Worm (Caenorhabditis elegans) whole organism, L1 larva: ENCODE measurements around the gene Y57G11B.3.
A peak's percentile ranks its signal among the peaks of the same experiment; 100 is the strongest.

ENCODE experiments used
- C16A3.4 ChIP-seq: fragments of 150-350 bp; optimal IDR thresholded peaks from 2 replicates; lab custom pipeline; 2014; ENCODE audit warnings: missing biosample characterization, missing genetic modification characterization
- C34B4.2 ChIP-seq: sonication (generic microtip); optimal IDR thresholded peaks from 2 replicates; lab custom pipeline; 2017; ENCODE audit warnings: mild to moderate bottlenecking, missing genetic modification characterization, missing compliant biosample characterization
- F16B12.6 ChIP-seq: fragments of 150-350 bp; optimal IDR thresholded peaks from 2 replicates; lab custom pipeline; 2014; ENCODE audit warnings: missing biosample characterization, missing genetic modification characterization
- Y116A8C.19 ChIP-seq: sonication (generic microtip); optimal IDR thresholded peaks from 2 replicates; lab custom pipeline; 2016; ENCODE audit warnings: missing compliant biosample characterization, missing genetic modification characterization, borderline replicate concordance
- aha-1 ChIP-seq: fragments of 150-350 bp; optimal IDR thresholded peaks from 2 replicates; lab custom pipeline; 2014; ENCODE audit warnings: missing biosample characterization, missing genetic modification characterization
- alr-1 ChIP-seq: fragments of 200-800 bp; sonication (Bioruptor generic); optimal IDR thresholded peaks from 2 replicates; lab custom pipeline; 2018; ENCODE audit warnings: borderline replicate concordance, mild to moderate bottlenecking, missing genetic modification characterization, missing compliant biosample characterization
- ama-1 ChIP-seq: fragments of 150-350 bp; optimal IDR thresholded peaks from 2 replicates; lab custom pipeline; 2014
- ceh-63 ChIP-seq: fragments of 200-800 bp; sonication (Bioruptor generic); optimal IDR thresholded peaks from 2 replicates; lab custom pipeline; 2018; ENCODE audit warnings: mild to moderate bottlenecking, missing genetic modification characterization, missing compliant biosample characterization
- ceh-8 ChIP-seq: fragments of 200-800 bp; sonication (Bioruptor generic); optimal IDR thresholded peaks from 2 replicates; lab custom pipeline; 2018; ENCODE audit warnings: mild to moderate bottlenecking, missing genetic modification characterization, moderate library complexity, missing compliant biosample characterization
- ceh-82 ChIP-seq, 3 experiments: fragments of 150-350 bp in 1 of 3; sonication (generic microtip) in 2 of 3; optimal IDR thresholded peaks; 2 replicates each; lab custom pipeline; 2014 to 2017; ENCODE audit warnings: missing biosample characterization in 3 of 3, missing genetic modification characterization in 3 of 3
- ceh-90 ChIP-seq: sonication (generic microtip); optimal IDR thresholded peaks from 2 replicates; lab custom pipeline; 2016; ENCODE audit warnings: missing genetic modification characterization, missing compliant biosample characterization
- ces-1 ChIP-seq: fragments of 150-350 bp; optimal IDR thresholded peaks from 2 replicates; lab custom pipeline; 2014; ENCODE audit warnings: missing biosample characterization, missing genetic modification reagents, missing genetic modification characterization
- dpl-1 ChIP-seq, 3 experiments: fragments of 150-350 bp in 2 of 3; sonication (generic microtip) in 1 of 3; optimal IDR thresholded peaks; 2 replicates each; lab custom pipeline; 2014 to 2017; ENCODE audit warnings: missing biosample characterization in 3 of 3, missing genetic modification characterization in 3 of 3, missing genetic modification reagents in 3 of 3
- dsc-1 ChIP-seq: sonication (generic microtip); optimal IDR thresholded peaks from 2 replicates; lab custom pipeline; 2016; ENCODE audit warnings: mild to moderate bottlenecking, missing genetic modification characterization, missing compliant biosample characterization
- elt-3 ChIP-seq, 6 experiments: fragments of 150-350 bp in 1 of 6; sonication (generic microtip); optimal IDR thresholded peaks; 2 replicates each; lab custom pipeline; 2017 to 2018; ENCODE audit warnings: missing biosample characterization in 6 of 6, missing genetic modification characterization in 6 of 6, inconsistent platforms in 1 of 6
- fkh-10 ChIP-seq: sonication (generic microtip); optimal IDR thresholded peaks from 2 replicates; lab custom pipeline; 2017; ENCODE audit warnings: missing biosample characterization, missing genetic modification reagents, missing genetic modification characterization
- fkh-4 ChIP-seq: sonication (generic microtip); optimal IDR thresholded peaks from 2 replicates; lab custom pipeline; 2016; ENCODE audit warnings: missing compliant biosample characterization, missing genetic modification characterization, borderline replicate concordance
- fkh-8 ChIP-seq: sonication (generic microtip); optimal IDR thresholded peaks from 2 replicates; lab custom pipeline; 2016; ENCODE audit warnings: mild to moderate bottlenecking, missing genetic modification characterization, missing compliant biosample characterization
- fos-1 ChIP-seq: fragments of 150-350 bp; optimal IDR thresholded peaks from 2 replicates; lab custom pipeline; 2014; ENCODE audit warnings: missing biosample characterization, missing genetic modification characterization
- grh-1 ChIP-seq: fragments of 200-800 bp; sonication (Bioruptor generic); IDR thresholded peaks from 2 replicates; pipeline ENCODE4 v1.3.6; 2022; ENCODE audit warnings: missing genetic modification reagents, missing genetic modification characterization, missing compliant biosample characterization
- hpl-2 ChIP-seq: fragments of 150-350 bp; optimal IDR thresholded peaks from 2 replicates; lab custom pipeline; 2014; ENCODE audit warnings: missing biosample characterization, missing genetic modification reagents, missing genetic modification characterization
- irx-1 ChIP-seq: sonication (generic microtip); optimal IDR thresholded peaks from 2 replicates; lab custom pipeline; 2016; ENCODE audit warnings: missing genetic modification characterization, missing compliant biosample characterization
- jun-1 ChIP-seq: fragments of 150-350 bp; optimal IDR thresholded peaks from 2 replicates; lab custom pipeline; 2014; ENCODE audit warnings: missing biosample characterization, missing genetic modification reagents, missing genetic modification characterization
- lin-14 ChIP-seq: fragments of 200-800 bp; sonication (Bioruptor generic); optimal IDR thresholded peaks from 2 replicates; lab custom pipeline; 2018; ENCODE audit warnings: mild to moderate bottlenecking, missing genetic modification characterization, moderate library complexity, missing compliant biosample characterization
- lin-35 ChIP-seq, 2 experiments: fragments of 150-350 bp; optimal IDR thresholded peaks; 2 replicates each; lab custom pipeline; 2014; ENCODE audit warnings: missing biosample characterization in 2 of 2, missing genetic modification characterization in 2 of 2, missing genetic modification reagents in 2 of 2
- lin-39 ChIP-seq: fragments of 150-350 bp; optimal IDR thresholded peaks from 2 replicates; lab custom pipeline; 2014; ENCODE audit warnings: missing biosample characterization, missing genetic modification reagents, missing genetic modification characterization
- lir-3 ChIP-seq: sonication (generic microtip); optimal IDR thresholded peaks from 2 replicates; lab custom pipeline; 2016; ENCODE audit warnings: mild to moderate bottlenecking, missing genetic modification characterization, moderate library complexity, missing compliant biosample characterization; ENCODE audit not compliant: poor library complexity
- lsy-2 ChIP-seq, 2 experiments: fragments of 150-350 bp; optimal IDR thresholded peaks; 2 replicates each; lab custom pipeline; 2014; ENCODE audit warnings: missing biosample characterization in 2 of 2, missing genetic modification characterization in 2 of 2
- mdl-1 ChIP-seq, 2 experiments: fragments of 150-350 bp; optimal IDR thresholded peaks; 2 replicates each; lab custom pipeline; 2014 to 2017; ENCODE audit warnings: missing biosample characterization in 2 of 2, missing genetic modification characterization in 2 of 2, inconsistent platforms in 1 of 2
- nhr-11 ChIP-seq: fragments of 150-350 bp; optimal IDR thresholded peaks from 2 replicates; lab custom pipeline; 2014; ENCODE audit warnings: missing biosample characterization, missing genetic modification characterization
- nhr-12 ChIP-seq: sonication (generic microtip); optimal IDR thresholded peaks from 2 replicates; lab custom pipeline; 2017; ENCODE audit warnings: missing biosample characterization, missing genetic modification characterization
- nhr-19 ChIP-seq: fragments of 200-800 bp; sonication (Bioruptor generic); conservative IDR thresholded peaks from 2 replicates; pipeline ENCODE4 v1.3.6; 2022; ENCODE audit warnings: missing genetic modification characterization, missing compliant biosample characterization
- nhr-71 ChIP-seq: sonication (generic microtip); optimal IDR thresholded peaks from 2 replicates; lab custom pipeline; 2016; ENCODE audit warnings: mild to moderate bottlenecking, missing genetic modification characterization, moderate library complexity, missing compliant biosample characterization
- nhr-77 ChIP-seq: fragments of 150-350 bp; optimal IDR thresholded peaks from 2 replicates; lab custom pipeline; 2014; ENCODE audit warnings: missing biosample characterization, missing genetic modification characterization
- nhr-84 ChIP-seq: sonication (generic microtip); optimal IDR thresholded peaks from 2 replicates; lab custom pipeline; 2017; ENCODE audit warnings: missing biosample characterization, missing genetic modification characterization
- nhr-90 ChIP-seq: sonication (generic microtip); optimal IDR thresholded peaks from 2 replicates; lab custom pipeline; 2016; ENCODE audit warnings: mild to moderate bottlenecking, missing genetic modification characterization, missing compliant biosample characterization; ENCODE audit not compliant: poor library complexity
- pax-3 ChIP-seq: fragments of 200-800 bp; sonication (Bioruptor generic); optimal IDR thresholded peaks from 2 replicates; lab custom pipeline; 2018; ENCODE audit warnings: mild to moderate bottlenecking, missing genetic modification characterization, moderate library complexity, missing compliant biosample characterization
- pqm-1 ChIP-seq: sonication (generic microtip); optimal IDR thresholded peaks from 3 replicates; lab custom pipeline; 2017; ENCODE audit warnings: missing biosample characterization, missing genetic modification characterization
- rnt-1 ChIP-seq: sonication (generic microtip); optimal IDR thresholded peaks from 2 replicates; lab custom pipeline; 2016; ENCODE audit warnings: mild to moderate bottlenecking, missing genetic modification characterization, moderate library complexity, missing compliant biosample characterization
- skn-1 ChIP-seq: fragments of 150-350 bp; optimal IDR thresholded peaks from 2 replicates; lab custom pipeline; 2014; ENCODE audit warnings: missing biosample characterization, missing genetic modification characterization
- snpc-4 ChIP-seq: fragments of 150-350 bp; optimal IDR thresholded peaks from 2 replicates; lab custom pipeline; 2014; ENCODE audit warnings: missing biosample characterization, missing genetic modification characterization
- snu-23 ChIP-seq: sonication (generic microtip); optimal IDR thresholded peaks from 2 replicates; lab custom pipeline; 2016; ENCODE audit warnings: missing genetic modification characterization, missing compliant biosample characterization
- sox-4 ChIP-seq: sonication (generic microtip); optimal IDR thresholded peaks from 2 replicates; lab custom pipeline; 2016; ENCODE audit warnings: missing genetic modification characterization, missing compliant biosample characterization
- sptf-1 ChIP-seq: fragments of 150-350 bp; optimal IDR thresholded peaks from 2 replicates; lab custom pipeline; 2014; ENCODE audit warnings: missing biosample characterization, missing genetic modification characterization
- sup-37 ChIP-seq: fragments of 200-800 bp; sonication (Bioruptor generic); optimal IDR thresholded peaks from 2 replicates; lab custom pipeline; 2018; ENCODE audit warnings: mild to moderate bottlenecking, missing genetic modification characterization, missing compliant biosample characterization
- swsn-7 ChIP-seq: sonication (generic microtip); optimal IDR thresholded peaks from 2 replicates; lab custom pipeline; 2016; ENCODE audit warnings: missing genetic modification characterization, missing compliant biosample characterization
- tbx-2 ChIP-seq: sonication (generic microtip); optimal IDR thresholded peaks from 2 replicates; lab custom pipeline; 2016; ENCODE audit warnings: missing genetic modification characterization, missing compliant biosample characterization
- tlp-1 ChIP-seq: fragments of 150-350 bp; optimal IDR thresholded peaks from 2 replicates; lab custom pipeline; 2014; ENCODE audit warnings: missing biosample characterization, missing genetic modification characterization
- unc-130 ChIP-seq: fragments of 150-350 bp; optimal IDR thresholded peaks from 2 replicates; lab custom pipeline; 2017; ENCODE audit warnings: missing biosample characterization, missing genetic modification characterization, inconsistent platforms
- unc-86 ChIP-seq: sonication (generic microtip); optimal IDR thresholded peaks from 2 replicates; lab custom pipeline; 2016; ENCODE audit warnings: missing genetic modification characterization, missing compliant biosample characterization
- xbp-1 ChIP-seq: sonication (generic microtip); optimal IDR thresholded peaks from 2 replicates; lab custom pipeline; 2016; ENCODE audit warnings: missing genetic modification characterization, missing compliant biosample characterization
- zip-4 ChIP-seq: fragments of 200-800 bp; sonication (Bioruptor generic); optimal IDR thresholded peaks from 2 replicates; lab custom pipeline; 2018; ENCODE audit warnings: mild to moderate bottlenecking, missing genetic modification characterization, moderate library complexity, missing compliant biosample characterization
- ztf-11 ChIP-seq, 2 experiments: sonication (generic microtip); optimal IDR thresholded peaks; 2 replicates each; lab custom pipeline; 2016 to 2017; ENCODE audit warnings: missing genetic modification characterization in 2 of 2, missing biosample characterization in 1 of 2, missing compliant biosample characterization in 1 of 2

Gene Y57G11B.3

DNA sequence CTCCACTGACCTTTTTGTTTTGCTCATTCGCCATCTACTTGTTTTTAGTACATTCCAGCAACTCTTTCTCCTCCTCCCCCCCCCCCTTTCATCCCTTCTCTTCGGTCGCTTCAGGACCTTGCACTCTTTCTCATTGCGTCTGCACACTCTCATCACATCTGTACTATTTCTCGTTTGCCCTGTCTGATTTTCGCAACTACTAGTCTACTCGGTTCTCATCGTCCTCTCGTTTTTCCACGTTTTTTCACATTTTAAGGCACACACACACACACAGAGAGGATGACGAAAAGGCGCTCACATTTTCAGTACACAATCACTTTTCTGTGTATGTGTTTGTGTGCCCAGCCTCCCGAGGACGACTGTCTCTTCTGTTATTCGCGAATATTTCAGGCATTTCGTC lies 46.4 kb upstream of the Y57G11B.3 start:
- TF ChIP-seq C16A3.4 (tag; lab: Kevin White, UChicago) (no peak), grh-1 (GFP tag; lab: Robert Waterston, UW) (no peak), xbp-1 (tag; lab: Kevin White, UChicago) (peak; percentile 20), unc-86 (tag; lab: Kevin White, UChicago) (peak; percentile 29), lin-35 (GFP tag; optimal IDR thresholded peaks at IDR 0.05; lab: Kevin White, UChicago) (peak; percentile 39 to 42), F16B12.6 (tag; lab: Kevin White, UChicago) (no peak), irx-1 (tag; lab: Kevin White, UChicago) (no peak), fkh-4 (tag; lab: Kevin White, UChicago) (no peak), nhr-90 (tag; lab: Kevin White, UChicago) (no peak), ces-1 (GFP tag; lab: Kevin White, UChicago) (no peak), ceh-82 (tag; optimal IDR thresholded peaks at IDR 0.05; lab: Kevin White, UChicago) (peak in 2 of 3 experiments; percentile 43 to 81), lin-39 (tag; lab: Kevin White, UChicago) (no peak), C34B4.2 (tag; lab: Kevin White, UChicago) (no peak), aha-1 (no peak), dpl-1 (GFP tag; optimal IDR thresholded peaks at IDR 0.05; lab: Kevin White, UChicago) (peak in 1 of 3 experiments; percentile 2), nhr-11 (tag; lab: Kevin White, UChicago) (no peak), ztf-11 (tag; optimal IDR thresholded peaks at IDR 0.05; lab: Kevin White, UChicago) (no peak), nhr-77 (tag; lab: Kevin White, UChicago) (peak; percentile 33), alr-1 (tag; lab: Kevin White, UChicago) (no peak), sox-4 (tag; lab: Kevin White, UChicago) (no peak), ama-1 (lab: Kevin White, UChicago) (no peak), skn-1 (tag; lab: Kevin White, UChicago) (peak; percentile 49), mdl-1 (tag; optimal IDR thresholded peaks at IDR 0.05; lab: Kevin White, UChicago) (peak in 1 of 2 experiments; percentile 78), sup-37 (GFP tag; lab: Kevin White, UChicago) (no peak), pqm-1 (tag; lab: Kevin White, UChicago) (no peak), rnt-1 (tag; lab: Kevin White, UChicago) (peak; percentile 23), swsn-7 (tag; lab: Kevin White, UChicago) (peak; percentile 50), hpl-2 (GFP tag; lab: Kevin White, UChicago) (no peak), fos-1 (tag; lab: Kevin White, UChicago) (no peak), pax-3 (tag; lab: Kevin White, UChicago) (no peak), lsy-2 (tag; optimal IDR thresholded peaks at IDR 0.05; lab: Kevin White, UChicago) (peak; percentile 48 to 63), jun-1 (tag; lab: Kevin White, UChicago) (peak; percentile 59), lin-14 (GFP tag; lab: Kevin White, UChicago) (peak; percentile 86), tlp-1 (tag; lab: Kevin White, UChicago) (no peak), lir-3 (tag; lab: Kevin White, UChicago) (no peak), unc-130 (tag; lab: Kevin White, UChicago) (no peak), fkh-8 (tag; lab: Kevin White, UChicago) (peak; percentile 56), ceh-90 (no peak), nhr-84 (tag; lab: Kevin White, UChicago) (no peak), tbx-2 (tag; lab: Kevin White, UChicago) (peak; percentile 29), zip-4 (GFP tag; lab: Kevin White, UChicago) (peak; percentile 4), fkh-10 (GFP tag; lab: Kevin White, UChicago) (no peak), Y116A8C.19 (no peak), nhr-71 (tag; lab: Kevin White, UChicago) (peak; percentile 78), ceh-8 (no peak), snu-23 (GFP tag; lab: Kevin White, UChicago) (peak; percentile 63), nhr-19 (GFP tag; lab: Robert Waterston, UW) (peak; percentile 42), ceh-63 (GFP tag; lab: Kevin White, UChicago) (no peak), snpc-4 (tag; lab: Kevin White, UChicago) (peak; percentile 11), sptf-1 (tag; lab: Kevin White, UChicago) (no peak), dsc-1 (tag; lab: Kevin White, UChicago) (peak; percentile 6), nhr-12 (tag; lab: Kevin White, UChicago) (no peak), elt-3 (tag; optimal IDR thresholded peaks at IDR 0.05; lab: Kevin White, UChicago) (peak in 1 of 6 experiments; percentile 20)
